Worm (Caenorhabditis elegans) whole organism, late embryonic: ENCODE measurements around the gene F56A8.3.

ENCODE experiments used
- ceh-30 ChIP-seq: fragments of 150-350 bp; optimal IDR thresholded peaks from 2 replicates; lab custom pipeline; 2014; ENCODE audit warnings: missing biosample characterization, missing genetic modification characterization
- ceh-9 ChIP-seq: sonication (generic microtip); optimal IDR thresholded peaks from 2 replicates; lab custom pipeline; 2016; ENCODE audit warnings: mild to moderate bottlenecking, missing genetic modification characterization, inconsistent platforms, missing compliant biosample characterization
- dmd-4 ChIP-seq: sonication (generic microtip); optimal IDR thresholded peaks from 2 replicates; lab custom pipeline; 2016; ENCODE audit warnings: borderline replicate concordance, missing genetic modification characterization, missing compliant biosample characterization
- dve-1 ChIP-seq: sonication (generic microtip); optimal IDR thresholded peaks from 2 replicates; lab custom pipeline; 2017; ENCODE audit warnings: antibody characterized with exemption, mild to moderate bottlenecking, missing genetic modification characterization, missing compliant biosample characterization
- elt-2 ChIP-seq: sonication (generic microtip); optimal IDR thresholded peaks from 2 replicates; lab custom pipeline; 2016; ENCODE audit warnings: missing genetic modification reagents, missing genetic modification characterization, missing compliant biosample characterization
- fax-1 ChIP-seq: sonication (generic microtip); optimal IDR thresholded peaks from 2 replicates; lab custom pipeline; 2016; ENCODE audit warnings: missing genotype, missing genetic modification characterization, missing compliant biosample characterization
- fkh-10 ChIP-seq: fragments of 150-350 bp; optimal IDR thresholded peaks from 2 replicates; lab custom pipeline; 2014; ENCODE audit warnings: missing biosample characterization, missing genetic modification reagents, missing genetic modification characterization
- hlh-13 ChIP-seq: fragments of 200-800 bp; sonication (Bioruptor generic); optimal IDR thresholded peaks from 2 replicates; lab custom pipeline; 2018; ENCODE audit warnings: mild to moderate bottlenecking, missing genetic modification characterization, missing compliant biosample characterization
- nhr-232 ChIP-seq: sonication (generic microtip); optimal IDR thresholded peaks from 2 replicates; lab custom pipeline; 2016; ENCODE audit warnings: missing genetic modification characterization, missing compliant biosample characterization
- pag-3 ChIP-seq: sonication (generic microtip); optimal IDR thresholded peaks from 2 replicates; lab custom pipeline; 2016; ENCODE audit warnings: missing compliant biosample characterization, missing genetic modification characterization, borderline replicate concordance
- pros-1 ChIP-seq: fragments of 150-350 bp; optimal IDR thresholded peaks from 2 replicates; lab custom pipeline; 2014; ENCODE audit warnings: missing biosample characterization, missing genetic modification reagents, missing genetic modification characterization
- rnt-1 ChIP-seq: sonication (generic microtip); optimal IDR thresholded peaks from 2 replicates; lab custom pipeline; 2016; ENCODE audit warnings: missing genetic modification characterization, missing compliant biosample characterization
- unc-55 ChIP-seq: sonication (generic microtip); optimal IDR thresholded peaks from 2 replicates; lab custom pipeline; 2017; ENCODE audit warnings: missing biosample characterization, missing genetic modification reagents, missing genetic modification characterization
- unc-86 ChIP-seq: sonication (generic microtip); optimal IDR thresholded peaks from 2 replicates; lab custom pipeline; 2016; ENCODE audit warnings: missing genetic modification characterization, missing compliant biosample characterization

DNA sequence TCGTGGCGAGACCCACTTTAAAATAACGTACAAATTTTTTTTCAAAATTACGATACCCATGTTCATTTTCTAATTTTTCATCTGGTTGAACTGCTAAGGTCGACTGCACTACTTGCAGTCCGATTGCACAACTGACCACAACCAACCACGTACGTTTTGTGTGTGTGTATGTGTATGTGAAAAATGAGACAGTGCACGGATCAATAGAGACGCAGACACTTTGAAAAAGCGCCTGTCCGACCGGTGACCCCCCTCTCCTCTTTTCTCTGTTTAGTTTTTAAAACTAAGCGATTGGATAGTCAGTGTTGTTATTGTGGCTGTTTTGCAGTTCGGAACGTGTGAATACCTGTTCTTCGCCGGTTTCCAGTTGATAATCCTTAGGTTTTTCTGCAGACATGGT lies 2.1 kb downstream of the F56A8.3 start:
- no peak for TF ChIP-seq ceh-9
- no peak for TF ChIP-seq fax-1 (tag; lab: Kevin White, UChicago)
- TF ChIP-seq unc-86 (tag; lab: Kevin White, UChicago), result no peak
- no peak for TF ChIP-seq nhr-232 (tag; lab: Kevin White, UChicago)
- no peak for TF ChIP-seq dve-1 (tag; lab: Kevin White, UChicago)
- no peak for TF ChIP-seq rnt-1 (tag; lab: Kevin White, UChicago)
- TF ChIP-seq unc-55 (GFP tag; lab: Kevin White, UChicago), result no peak
- no peak for TF ChIP-seq hlh-13
- TF ChIP-seq ceh-30 (tag; lab: Kevin White, UChicago), result no peak
- no peak for TF ChIP-seq elt-2
- no peak for TF ChIP-seq dmd-4
- no peak for TF ChIP-seq pros-1 (tag; lab: Kevin White, UChicago)
- TF ChIP-seq pag-3 (tag; lab: Kevin White, UChicago), result no peak
- TF ChIP-seq fkh-10 (GFP tag; lab: Kevin White, UChicago), result no peak
